Worm (Caenorhabditis elegans): Measurements from ENCODE around the gene C40H1.9.

DNA sequence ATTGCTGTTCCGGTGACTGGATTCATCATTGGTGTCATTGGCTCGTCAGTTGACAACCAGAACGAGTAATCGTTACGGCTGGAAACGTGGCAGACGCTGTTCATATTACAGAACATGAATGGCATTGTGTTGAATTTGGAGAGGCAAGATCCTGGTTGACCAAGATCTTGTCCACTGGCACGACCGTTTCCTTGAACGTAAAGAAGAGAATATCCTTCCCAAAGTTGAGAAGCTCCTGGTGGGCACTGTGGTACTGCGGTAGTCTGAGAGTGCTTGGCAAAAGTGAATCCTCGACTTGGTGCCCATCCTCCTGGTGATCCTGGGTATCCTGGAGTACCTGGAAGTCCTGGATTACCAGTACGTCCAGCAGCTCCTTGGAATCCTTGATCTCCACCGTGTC is 18.2 kb downstream of the C40H1.9 start:
- no peak for TF ChIP-seq egl-27 (tag; optimal IDR thresholded peaks at IDR 0.05)
- no peak for TF ChIP-seq lsy-2 (tag; optimal IDR thresholded peaks at IDR 0.05)
- TF ChIP-seq snpc-4 (tag; optimal IDR thresholded peaks at IDR 0.05), result no peak
- TF ChIP-seq nhr-12 (tag; optimal IDR thresholded peaks at IDR 0.05), result no peak
- TF ChIP-seq mdl-1 (tag; optimal IDR thresholded peaks at IDR 0.05), result no peak
- TF ChIP-seq fos-1 (tag; optimal IDR thresholded peaks at IDR 0.05), result no peak
- no peak for TF ChIP-seq nhr-77 (tag; optimal IDR thresholded peaks at IDR 0.05)
- no peak for TF ChIP-seq ztf-11 (tag; optimal IDR thresholded peaks at IDR 0.05)
